Worm (Caenorhabditis elegans): ENCODE data around the gene ccf-1.

DNA sequence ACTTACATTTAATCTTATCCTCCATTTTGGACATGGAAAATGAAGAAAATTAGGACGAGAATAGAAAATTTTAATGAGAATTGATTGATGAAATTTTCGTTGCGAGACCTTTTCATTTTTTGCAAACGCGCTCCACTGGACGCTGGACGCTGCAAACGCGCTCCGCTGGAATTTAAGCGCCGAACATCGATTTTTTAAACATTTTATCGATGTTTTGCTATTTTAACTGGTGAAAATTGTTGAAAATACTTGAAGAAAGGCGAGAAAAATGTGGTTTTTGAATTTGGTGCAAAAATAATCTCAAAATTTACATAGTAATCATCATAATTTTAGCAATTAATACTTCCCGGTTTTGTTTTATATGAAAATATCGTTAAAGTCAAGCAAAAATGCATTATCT is 27.1 kb downstream of the ccf-1 start, which contains the start of gene Y56A3A.41:
- TF ChIP-seq mep-1 (tag; optimal IDR thresholded peaks at IDR 0.05) = no peak
- no peak for TF ChIP-seq snpc-4 (tag; optimal IDR thresholded peaks at IDR 0.05)
- no peak for TF ChIP-seq nhr-25 (tag; optimal IDR thresholded peaks at IDR 0.05; ENCODE audit: borderline replicate concordance, insufficient read depth)
- TF ChIP-seq mes-2 (tag; optimal IDR thresholded peaks at IDR 0.05; ENCODE audit: poor library complexity, severe bottlenecking) = no peak
- TF ChIP-seq lir-3 (tag; optimal IDR thresholded peaks at IDR 0.05) = no peak
- no peak for TF ChIP-seq zip-11 (GFP tag; IDR thresholded peaks at IDR 0.05)

Data from whole organism, L4 larva.